Fruit fly (Drosophila melanogaster) whole organism, wandering third instar larva: ENCODE data around the gene CG32639.
A peak's percentile ranks its signal among the peaks of the same experiment; 100 is the strongest.

Experiments used
- Abd-B ChIP-seq: fragments of >200 bp; optimal IDR thresholded peaks from 2 replicates; lab custom pipeline; 2017; ENCODE audit warnings: missing biosample characterization, missing genetic modification characterization
- CG9705 ChIP-seq: fragments of 200-800 bp; sonication (Bioruptor generic); optimal IDR thresholded peaks from 2 replicates; lab custom pipeline; 2018; ENCODE audit warnings: missing biosample characterization, mild to moderate bottlenecking, missing genetic modification characterization
- CrebA ChIP-seq: fragments of 200-800 bp; sonication (Bioruptor generic); optimal IDR thresholded peaks from 2 replicates; lab custom pipeline; 2016; ENCODE audit warnings: missing biosample characterization, mild to moderate bottlenecking, missing genetic modification characterization, borderline replicate concordance
- Dfd ChIP-seq: fragments of >200 bp; optimal IDR thresholded peaks from 2 replicates; lab custom pipeline; 2017; ENCODE audit warnings: missing biosample characterization, missing genetic modification characterization
- Dif ChIP-seq: fragments of 200-275, 200-300 bp; sonication (Bioruptor generic); optimal IDR thresholded peaks from 2 replicates; lab custom pipeline; 2018; ENCODE audit warnings: missing biosample characterization, missing genetic modification characterization; ENCODE audit not compliant: partially characterized antibody
- HLH106 ChIP-seq: fragments of 200-800 bp; optimal IDR thresholded peaks from 3 replicates; lab custom pipeline; 2019; ENCODE audit warnings: missing biosample characterization, mild to moderate bottlenecking, missing genetic modification characterization, moderate library complexity
- Hr78 ChIP-seq: fragments of >200 bp; optimal IDR thresholded peaks from 2 replicates; lab custom pipeline; 2017; ENCODE audit warnings: missing biosample characterization, missing genetic modification characterization
- Hr83 ChIP-seq: fragments of 200-300 bp; sonication (Bioruptor generic); optimal IDR thresholded peaks from 2 replicates; lab custom pipeline; 2016; ENCODE audit warnings: missing biosample characterization, mild to moderate bottlenecking, missing genetic modification characterization, moderate library complexity; ENCODE audit not compliant: poor library complexity, severe bottlenecking
- Jra ChIP-seq: sonication (Bioruptor generic); optimal IDR thresholded peaks from 2 replicates; lab custom pipeline; 2016; ENCODE audit warnings: missing biosample characterization, missing genetic modification characterization
- Mio ChIP-seq: sonication (Bioruptor generic); optimal IDR thresholded peaks from 2 replicates; lab custom pipeline; 2016; ENCODE audit warnings: missing biosample characterization, missing genetic modification characterization
- N ChIP-seq: fragments of >200 bp; optimal IDR thresholded peaks from 2 replicates; lab custom pipeline; 2018; ENCODE audit warnings: missing biosample characterization, missing external identifiers, missing genetic modification characterization
- OdsH ChIP-seq: fragments of 200-800 bp; sonication (Bioruptor generic); optimal IDR thresholded peaks from 2 replicates; lab custom pipeline; 2016; ENCODE audit warnings: missing biosample characterization, mild to moderate bottlenecking, missing genetic modification characterization
- Rel ChIP-seq, 2 experiments: fragments of 200-800 bp; sonication (Bioruptor generic) in 1 of 2; optimal IDR thresholded peaks; 2 replicates in 1 of 2; 3 replicates in 1 of 2; lab custom pipeline; 2016 to 2019; ENCODE audit warnings: mild to moderate bottlenecking in 2 of 2, missing biosample characterization in 2 of 2, missing genetic modification characterization in 2 of 2, moderate library complexity in 1 of 2
- Vsx2 ChIP-seq: fragments of 200-300, 225-300 bp; sonication (Bioruptor generic); optimal IDR thresholded peaks from 2 replicates; lab custom pipeline; 2018; ENCODE audit warnings: missing biosample characterization, missing genetic modification characterization; ENCODE audit not compliant: partially characterized antibody
- br ChIP-seq: fragments of 200-800 bp; sonication (Bioruptor generic); optimal IDR thresholded peaks from 2 replicates; lab custom pipeline; 2016; ENCODE audit warnings: missing biosample characterization, missing genetic modification characterization
- brk ChIP-seq: fragments of 200-800 bp; sonication (Bioruptor generic); optimal IDR thresholded peaks from 2 replicates; lab custom pipeline; 2016; ENCODE audit warnings: missing biosample characterization, mild to moderate bottlenecking, missing genetic modification characterization
- dl ChIP-seq, 2 experiments: fragments of 175-275, 200-275 bp in 1 of 2; fragments of 200-275 bp in 1 of 2; sonication (Bioruptor generic); optimal IDR thresholded peaks; lab custom pipeline; 2018; ENCODE audit warnings: mild to moderate bottlenecking in 2 of 2, missing biosample characterization in 2 of 2, missing genetic modification characterization in 2 of 2, moderate library complexity in 2 of 2; ENCODE audit not compliant: partially characterized antibody in 2 of 2, insufficient read depth in 1 of 2
- dsf ChIP-seq: sonication (Bioruptor generic); optimal IDR thresholded peaks from 2 replicates; lab custom pipeline; 2016; ENCODE audit warnings: missing biosample characterization, missing genetic modification characterization, borderline replicate concordance
- ey ChIP-seq: fragments of 200-800 bp; sonication (Bioruptor generic); optimal IDR thresholded peaks from 2 replicates; lab custom pipeline; 2016; ENCODE audit warnings: missing biosample characterization, missing genetic modification characterization
- foxo ChIP-seq, 2 experiments: fragments of 200-800 bp; sonication (Bioruptor generic); optimal IDR thresholded peaks; 2 replicates in 1 of 2; 3 replicates in 1 of 2; lab custom pipeline; 2016 to 2017; ENCODE audit warnings: missing biosample characterization in 2 of 2, missing genetic modification characterization in 2 of 2
- jim ChIP-seq: fragments of 175-275, 200-325 bp; sonication (Bioruptor generic); optimal IDR thresholded peaks from 2 replicates; lab custom pipeline; 2016; ENCODE audit warnings: missing biosample characterization, mild to moderate bottlenecking, missing genetic modification characterization
- pan ChIP-seq: fragments of >200 bp; optimal IDR thresholded peaks from 2 replicates; lab custom pipeline; 2017
- psq ChIP-seq: fragments of 200-800 bp; sonication (Bioruptor generic); optimal IDR thresholded peaks from 3 replicates; lab custom pipeline; 2017; ENCODE audit warnings: missing biosample characterization, mild to moderate bottlenecking, missing genetic modification characterization, moderate library complexity
- rgr ChIP-seq: fragments of 200-800 bp; sonication (Bioruptor generic); optimal IDR thresholded peaks from 3 replicates; lab custom pipeline; 2016; ENCODE audit warnings: missing biosample characterization, mild to moderate bottlenecking, missing genetic modification characterization
- sage ChIP-seq: fragments of 200-800 bp; sonication (Bioruptor generic); optimal IDR thresholded peaks from 2 replicates; lab custom pipeline; 2016; ENCODE audit warnings: missing biosample characterization, mild to moderate bottlenecking, missing genetic modification characterization
- sv ChIP-seq: fragments of 200-800 bp; sonication (Bioruptor generic); optimal IDR thresholded peaks from 3 replicates; lab custom pipeline; 2016; ENCODE audit warnings: missing biosample characterization, missing genetic modification characterization
- tai ChIP-seq: sonication (Bioruptor generic); optimal IDR thresholded peaks from 2 replicates; lab custom pipeline; 2016; ENCODE audit warnings: missing biosample characterization, missing genetic modification characterization
- woc ChIP-seq: sonication (Bioruptor generic); optimal IDR thresholded peaks from 2 replicates; lab custom pipeline; 2016; ENCODE audit warnings: missing biosample characterization, mild to moderate bottlenecking, missing genetic modification characterization

Gene CG32639

DNA sequence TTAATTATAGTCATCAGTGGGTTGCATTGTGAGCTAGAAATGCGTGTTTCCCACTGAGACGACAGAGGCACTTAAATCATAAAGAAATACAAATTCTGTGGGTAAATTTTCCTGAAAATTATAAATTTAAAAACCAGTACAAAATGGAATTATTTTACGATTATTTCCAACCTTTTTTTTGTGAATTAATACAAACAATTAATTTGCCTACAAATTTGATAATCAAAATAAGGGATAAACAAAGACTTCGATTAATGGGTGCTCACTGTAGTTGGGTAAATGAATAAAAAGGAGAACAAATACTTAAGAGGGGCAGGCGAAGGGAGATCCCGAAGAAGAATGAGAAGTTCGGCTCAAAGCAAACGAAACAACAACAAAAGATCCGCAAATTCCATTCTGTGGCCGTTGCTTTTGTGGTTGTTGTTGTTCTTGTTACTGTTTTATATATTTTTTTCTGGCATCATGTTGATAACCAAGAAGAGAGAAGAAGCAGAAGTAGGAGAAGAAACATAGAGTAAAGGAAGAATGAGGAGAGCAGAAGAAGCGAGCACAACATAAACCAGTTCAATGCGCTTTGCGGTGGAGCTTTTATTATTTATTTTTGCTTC lies 47.7 kb upstream of the CG32639 start:
- TF ChIP-seq psq (GFP tag; lab: Kevin White, UChicago), result peak; percentile 97
- TF ChIP-seq Hr78 (GFP tag; lab: Kevin White, UChicago), result no peak
- no peak for TF ChIP-seq CG9705 (GFP tag; lab: Kevin White, UChicago)
- no peak for TF ChIP-seq tai (GFP tag; lab: Kevin White, UChicago)
- TF ChIP-seq Mio, result no peak
- TF ChIP-seq Hr83 (GFP tag; lab: Kevin White, UChicago), result no peak
- TF ChIP-seq woc (GFP tag; lab: Kevin White, UChicago), result peak; percentile 37
- TF ChIP-seq jim (GFP tag; lab: Kevin White, UChicago), result no peak
- TF ChIP-seq foxo (GFP tag; optimal IDR thresholded peaks at IDR 0.05; lab: Kevin White, UChicago), result no peak
- peak; percentile 11 for TF ChIP-seq br (GFP tag; lab: Kevin White, UChicago)
- no peak for TF ChIP-seq sv (GFP tag; lab: Kevin White, UChicago)
- TF ChIP-seq pan (lab: Kevin White, UChicago), result no peak
- no peak for TF ChIP-seq OdsH (GFP tag; lab: Kevin White, UChicago)

DNA sequence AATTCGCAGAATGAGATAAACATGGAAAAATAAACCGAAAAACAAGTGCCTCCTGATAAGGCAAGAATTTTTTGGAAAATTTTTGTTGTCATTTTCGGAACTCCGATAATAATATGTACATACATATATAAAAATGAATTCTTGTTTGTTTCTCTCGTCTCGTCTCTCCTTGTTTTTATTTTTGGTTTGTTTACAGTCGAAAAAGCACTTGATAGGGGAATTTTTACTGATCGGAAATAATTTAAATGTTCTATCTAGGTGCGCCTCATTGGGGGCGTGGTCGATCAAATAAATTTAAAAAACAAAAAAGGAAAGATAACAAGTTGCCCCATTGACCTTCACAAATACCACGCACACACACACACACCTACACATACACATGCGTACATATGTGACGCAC lies 46.4 kb upstream of the CG32639 start:
- TF ChIP-seq Rel (GFP tag; optimal IDR thresholded peaks at IDR 0.05; lab: Kevin White, UChicago), result no peak
- TF ChIP-seq Rel (tag; optimal IDR thresholded peaks at IDR 0.05; lab: Kevin White, UChicago), result peak; percentile 91
- no peak for TF ChIP-seq ey (GFP tag; lab: Kevin White, UChicago)
- no peak for TF ChIP-seq Dfd (GFP tag; lab: Kevin White, UChicago)
- TF ChIP-seq rgr, result peak; percentile 2

DNA sequence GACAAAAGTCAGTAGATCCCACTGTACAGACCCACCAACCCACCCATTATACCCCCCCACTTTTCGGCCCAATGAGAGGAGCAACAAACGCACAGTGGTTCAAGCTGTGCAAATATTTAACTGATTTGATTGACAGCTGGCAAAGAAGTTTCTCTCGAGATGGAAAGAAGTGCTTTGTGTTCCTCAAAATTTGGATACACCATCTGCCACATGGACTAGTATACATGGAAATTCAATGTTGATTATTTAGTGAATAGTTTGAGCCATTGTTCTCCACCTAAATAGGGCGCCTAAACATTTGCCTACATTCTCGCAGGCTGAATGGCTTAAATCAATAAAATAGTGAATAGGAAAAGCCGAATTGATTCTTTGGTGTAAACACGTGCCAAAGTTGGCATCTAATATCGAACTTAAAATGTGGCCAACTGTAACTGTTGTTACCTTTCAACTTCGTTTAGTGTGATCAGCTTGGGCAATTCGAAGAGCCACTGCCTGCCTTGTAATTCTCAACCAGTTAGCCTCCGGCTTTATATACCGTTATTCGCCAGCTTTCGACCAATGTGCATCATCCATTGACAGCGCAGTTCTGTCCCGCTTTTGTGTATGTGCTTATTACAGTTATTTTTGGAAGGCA lies 45.0 kb upstream of the CG32639 start:
- TF ChIP-seq rgr (no peak), dl (GFP tag; optimal IDR thresholded peaks at IDR 0.05; lab: Kevin White, UChicago; ENCODE audit: insufficient read depth in 1 of 2, partially characterized antibody in 2 of 2) (no peak), N (GFP tag; lab: Kevin White, UChicago) (no peak), Hr78 (GFP tag; lab: Kevin White, UChicago) (no peak)

DNA sequence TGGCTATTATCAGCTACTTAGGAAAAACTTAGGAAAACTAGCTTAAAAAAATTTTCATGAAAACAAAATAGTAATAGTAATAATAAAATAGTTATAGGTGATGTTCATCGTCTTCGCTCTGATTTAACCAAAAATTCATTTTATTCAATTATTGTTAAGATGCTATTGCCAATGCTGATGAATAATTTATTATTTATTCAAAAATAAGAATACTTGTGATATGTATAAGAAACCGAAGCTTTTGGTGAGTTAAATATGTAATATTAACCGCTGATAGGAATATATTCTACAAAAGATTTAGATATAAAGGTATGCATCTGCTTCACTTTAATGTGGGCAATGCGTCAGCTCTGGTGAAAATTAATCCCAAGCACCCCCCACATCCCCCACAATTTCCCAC lies 44.4 kb upstream of the CG32639 start:
- TF ChIP-seq tai (GFP tag; lab: Kevin White, UChicago) (no peak), brk (GFP tag; lab: Kevin White, UChicago) (no peak), CG9705 (GFP tag; lab: Kevin White, UChicago) (no peak), foxo (GFP tag; optimal IDR thresholded peaks at IDR 0.05; lab: Kevin White, UChicago) (no peak), HLH106 (tag; lab: Kevin White, UChicago) (no peak), CrebA (GFP tag; lab: Kevin White, UChicago) (no peak), sage (GFP tag; lab: Kevin White, UChicago) (no peak), ey (GFP tag; lab: Kevin White, UChicago) (no peak), Dif (no peak), N (GFP tag; lab: Kevin White, UChicago) (no peak), Jra (GFP tag; lab: Kevin White, UChicago) (no peak), br (GFP tag; lab: Kevin White, UChicago) (no peak), Vsx2 (GFP tag; lab: Kevin White, UChicago) (no peak), psq (GFP tag; lab: Kevin White, UChicago) (no peak), dsf (GFP tag; lab: Kevin White, UChicago) (no peak), Abd-B (no peak), sv (GFP tag; lab: Kevin White, UChicago) (no peak), Rel (GFP tag; optimal IDR thresholded peaks at IDR 0.05; lab: Kevin White, UChicago) (no peak), Rel (tag; optimal IDR thresholded peaks at IDR 0.05; lab: Kevin White, UChicago) (no peak)
- TF ChIP-seq, all 38 proteins: peak for 0

DNA sequence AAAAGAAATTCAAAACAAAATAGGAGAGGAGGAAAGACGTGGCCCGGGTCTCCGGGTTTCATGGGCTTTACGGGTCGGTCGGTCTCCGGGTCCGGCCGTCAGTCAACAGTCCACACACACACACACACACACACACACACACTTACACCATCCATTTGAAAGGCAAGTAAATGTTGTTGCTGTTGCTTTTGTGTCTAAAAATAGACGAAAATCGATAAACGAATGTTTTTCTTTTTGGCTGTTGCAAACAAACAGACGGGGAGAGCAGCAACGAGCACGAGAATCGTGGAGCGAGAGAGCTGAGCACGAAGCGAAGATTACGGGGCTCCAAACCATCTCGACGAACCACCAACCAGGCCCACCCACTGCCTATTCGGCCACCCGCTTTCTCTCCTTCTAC lies 43.9 kb upstream of the CG32639 start:
- TF ChIP-seq dl (GFP tag; optimal IDR thresholded peaks at IDR 0.05; lab: Kevin White, UChicago; ENCODE audit: insufficient read depth in 1 of 2, partially characterized antibody in 2 of 2), result peak in 1 of 2 experiments; percentile 6
- no peak for TF ChIP-seq sage (GFP tag; lab: Kevin White, UChicago)
- no peak for TF ChIP-seq Rel (GFP tag; optimal IDR thresholded peaks at IDR 0.05; lab: Kevin White, UChicago)
- peak; percentile 54 for TF ChIP-seq Rel (tag; optimal IDR thresholded peaks at IDR 0.05; lab: Kevin White, UChicago)
